Worm (Caenorhabditis elegans) whole organism, early embryonic: ENCODE results near the gene gst-22.

ENCODE experiments used
- B0310.2 ChIP-seq: sonication (generic microtip); optimal IDR thresholded peaks from 2 replicates; lab custom pipeline; 2016; ENCODE audit warnings: mild to moderate bottlenecking, missing genetic modification characterization, missing compliant biosample characterization
- F13C5.2 ChIP-seq: sonication (generic microtip); optimal IDR thresholded peaks from 2 replicates; lab custom pipeline; 2017; ENCODE audit warnings: mild to moderate bottlenecking, missing genetic modification characterization, inconsistent platforms, missing compliant biosample characterization
- aly-1 ChIP-seq: sonication (generic microtip); optimal IDR thresholded peaks from 2 replicates; lab custom pipeline; 2016; ENCODE audit warnings: missing genetic modification characterization, missing compliant biosample characterization
- ama-1 ChIP-seq: fragments of 150-350 bp; optimal IDR thresholded peaks from 2 replicates; lab custom pipeline; 2014
- ceh-13 ChIP-seq: fragments of 200-800 bp; sonication (Bioruptor generic); optimal IDR thresholded peaks from 2 replicates; lab custom pipeline; 2018; ENCODE audit warnings: mild to moderate bottlenecking, missing genetic modification characterization, missing compliant biosample characterization
- ceh-36 ChIP-seq: sonication (generic microtip); optimal IDR thresholded peaks from 2 replicates; lab custom pipeline; 2016; ENCODE audit warnings: missing genetic modification characterization, inconsistent platforms, missing compliant biosample characterization
- ets-7 ChIP-seq: sonication (generic microtip); optimal IDR thresholded peaks from 2 replicates; lab custom pipeline; 2016; ENCODE audit warnings: missing genotype, missing genetic modification characterization, missing compliant biosample characterization
- flt-1 ChIP-seq: fragments of 200-800 bp; sonication (Bioruptor generic); IDR thresholded peaks from 2 replicates; pipeline ENCODE4 v1.3.6; 2022; ENCODE audit warnings: missing genetic modification characterization, missing compliant biosample characterization
- hmbx-1 ChIP-seq: sonication (generic microtip); optimal IDR thresholded peaks from 2 replicates; lab custom pipeline; 2016; ENCODE audit warnings: mild to moderate bottlenecking, missing genetic modification characterization, missing compliant biosample characterization
- hmg-4 ChIP-seq: fragments of 200-800 bp; sonication (Bioruptor generic); optimal IDR thresholded peaks from 2 replicates; lab custom pipeline; 2018; ENCODE audit warnings: mild to moderate bottlenecking, missing genetic modification characterization, missing compliant biosample characterization
- hnd-1 ChIP-seq: sonication (generic microtip); optimal IDR thresholded peaks from 2 replicates; lab custom pipeline; 2016; ENCODE audit warnings: missing genetic modification characterization, missing compliant biosample characterization
- pes-1 ChIP-seq: fragments of 200-800 bp; sonication (Bioruptor generic); IDR thresholded peaks from 2 replicates; pipeline ENCODE4 v1.3.6; 2022; ENCODE audit warnings: missing genetic modification reagents, missing genetic modification characterization, missing compliant biosample characterization
- scrt-1 ChIP-seq: fragments of 200-800 bp; sonication (Bioruptor generic); IDR thresholded peaks from 2 replicates; pipeline ENCODE4 v1.3.6; 2022; ENCODE audit warnings: missing genetic modification characterization, missing compliant biosample characterization
- sea-1 ChIP-seq: fragments of 200-800 bp; sonication (Bioruptor generic); conservative IDR thresholded peaks from 2 replicates; pipeline ENCODE4 v1.3.6; 2022; ENCODE audit warnings: missing genetic modification characterization, missing compliant biosample characterization
- tbx-11 ChIP-seq: fragments of 200-800 bp; sonication (Bioruptor generic); IDR thresholded peaks from 2 replicates; pipeline ENCODE4 v1.3.6; 2022; ENCODE audit warnings: missing genetic modification characterization, missing compliant biosample characterization
- tbx-37 ChIP-seq: fragments of 200-800 bp; sonication (Bioruptor generic); conservative IDR thresholded peaks from 2 replicates; pipeline ENCODE4 v1.3.6; 2022; ENCODE audit warnings: missing genetic modification reagents, missing genetic modification characterization, missing compliant biosample characterization
- tra-4 ChIP-seq: sonication (generic microtip); optimal IDR thresholded peaks from 2 replicates; lab custom pipeline; 2017; ENCODE audit warnings: missing genetic modification characterization, missing compliant biosample characterization

Gene gst-22

DNA sequence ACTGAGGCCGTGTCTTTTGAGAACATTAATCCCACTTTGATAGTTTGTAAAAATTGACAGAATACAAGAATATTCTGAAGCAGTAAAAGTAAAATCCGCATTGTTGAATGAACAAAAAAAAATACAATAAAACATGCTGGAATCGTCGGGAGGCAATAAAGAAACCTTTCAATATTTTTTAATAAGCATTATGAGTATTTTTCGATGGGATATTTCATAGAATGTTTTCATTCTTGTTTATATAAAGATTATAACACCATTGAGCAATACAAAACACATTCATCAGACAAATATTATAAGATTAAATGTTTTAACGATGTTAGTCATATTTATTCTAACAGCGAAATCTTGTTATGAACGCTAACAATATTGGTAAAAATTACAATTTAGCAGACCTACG is 21.6 kb upstream of the gst-22 start, which contains the start of gene gcy-20:
TSS of gene gcy-20 (minus strand) at position 101 of the 400 bp plus-strand sequence.
- no peak for TF ChIP-seq ceh-13 (GFP tag; lab: Kevin White, UChicago)
- TF ChIP-seq ets-7 (tag; lab: Kevin White, UChicago), result no peak
- TF ChIP-seq sea-1, result no peak
- no peak for TF ChIP-seq hmbx-1 (tag; lab: Kevin White, UChicago)
- TF ChIP-seq B0310.2, result no peak
- TF ChIP-seq flt-1 (GFP tag; lab: Robert Waterston, UW), result no peak
- no peak for TF ChIP-seq F13C5.2 (tag; lab: Kevin White, UChicago)
- TF ChIP-seq hnd-1, result no peak
- TF ChIP-seq ceh-36 (tag; lab: Kevin White, UChicago), result no peak

DNA sequence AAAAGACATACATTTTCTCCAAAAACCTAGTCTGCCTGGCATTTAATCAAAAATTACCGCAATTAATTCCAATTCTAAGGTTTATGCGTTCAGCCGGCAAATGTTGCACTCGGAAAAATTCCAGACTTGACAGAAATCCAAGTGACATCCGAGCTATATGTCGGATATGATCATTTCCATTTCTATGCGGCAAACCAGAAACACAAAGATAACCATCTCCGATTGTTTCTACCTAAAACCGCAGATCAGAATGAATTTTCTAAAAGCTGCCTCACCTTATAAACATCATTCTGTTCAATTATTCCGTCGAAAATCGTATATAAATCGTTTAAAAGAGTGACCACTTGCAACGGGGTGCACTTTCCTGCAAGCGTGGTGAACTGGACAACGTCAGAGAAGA is 17.0 kb upstream of the gst-22 start:
- TF ChIP-seq F13C5.2 (tag; lab: Kevin White, UChicago) (no peak), tbx-37 (GFP tag; lab: Robert Waterston, UW) (no peak), ceh-13 (GFP tag; lab: Kevin White, UChicago) (no peak)

DNA sequence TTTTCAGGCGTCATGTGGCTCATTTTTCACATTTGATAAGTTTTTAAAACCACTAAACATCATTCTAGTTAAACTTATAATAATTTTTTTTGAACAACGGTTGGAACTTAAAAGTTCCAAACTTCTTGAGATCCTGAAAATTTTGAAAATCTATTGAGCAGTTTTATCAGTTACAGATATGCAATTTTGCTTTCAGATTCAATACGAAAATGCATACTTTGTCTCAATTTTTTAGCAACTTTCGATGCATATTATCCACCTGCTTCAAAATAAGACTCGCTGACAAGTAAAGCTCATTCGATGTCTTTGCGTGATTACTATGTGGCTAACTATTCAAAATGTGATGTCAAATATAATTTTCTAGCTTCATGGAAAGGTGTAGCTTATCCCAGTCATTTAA is 14.5 kb upstream of the gst-22 start, which contains the start of gene srh-95:
TSS of gene srh-95 (plus strand) at position 301 of the 400 bp plus-strand sequence.
- TF ChIP-seq hnd-1 (no peak), ceh-13 (GFP tag; lab: Kevin White, UChicago) (no peak), B0310.2 (no peak), hmbx-1 (tag; lab: Kevin White, UChicago) (no peak), pes-1 (GFP tag; lab: Robert Waterston, UW) (no peak), ets-7 (tag; lab: Kevin White, UChicago) (no peak), hmg-4 (no peak), aly-1 (tag; lab: Kevin White, UChicago) (no peak), F13C5.2 (tag; lab: Kevin White, UChicago) (no peak)

DNA sequence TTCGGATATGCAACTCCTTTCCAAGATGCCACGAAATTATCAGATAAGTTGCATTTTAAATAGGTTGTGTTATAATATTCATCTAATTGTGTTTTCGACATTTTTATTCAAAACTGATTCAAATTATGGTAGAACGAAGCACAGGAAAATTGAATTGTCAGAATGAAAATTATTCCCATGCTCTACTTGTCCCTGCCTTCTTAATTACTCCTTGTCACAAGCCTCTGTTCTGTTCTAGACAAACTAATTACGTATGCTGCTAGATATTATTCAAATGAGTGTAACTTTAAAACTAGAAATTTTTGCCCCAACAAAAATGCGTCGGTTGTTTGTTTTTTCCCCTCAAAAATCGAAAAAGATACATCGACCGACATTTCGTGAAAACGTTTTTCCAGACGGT is 12.0 kb upstream of the gst-22 start, which contains the start of gene srh-104:
TSS of gene srh-104 (minus strand) at position 101 of the 400 bp plus-strand sequence.
- TF ChIP-seq sea-1 (no peak), ama-1 (lab: Kevin White, UChicago) (no peak), tbx-11 (GFP tag; lab: Robert Waterston, UW) (no peak), hnd-1 (no peak), hmg-4 (no peak), F13C5.2 (tag; lab: Kevin White, UChicago) (no peak), scrt-1 (no peak), ceh-36 (tag; lab: Kevin White, UChicago) (no peak), B0310.2 (no peak), tbx-37 (GFP tag; lab: Robert Waterston, UW) (no peak), tra-4 (tag; lab: Kevin White, UChicago) (no peak)

DNA sequence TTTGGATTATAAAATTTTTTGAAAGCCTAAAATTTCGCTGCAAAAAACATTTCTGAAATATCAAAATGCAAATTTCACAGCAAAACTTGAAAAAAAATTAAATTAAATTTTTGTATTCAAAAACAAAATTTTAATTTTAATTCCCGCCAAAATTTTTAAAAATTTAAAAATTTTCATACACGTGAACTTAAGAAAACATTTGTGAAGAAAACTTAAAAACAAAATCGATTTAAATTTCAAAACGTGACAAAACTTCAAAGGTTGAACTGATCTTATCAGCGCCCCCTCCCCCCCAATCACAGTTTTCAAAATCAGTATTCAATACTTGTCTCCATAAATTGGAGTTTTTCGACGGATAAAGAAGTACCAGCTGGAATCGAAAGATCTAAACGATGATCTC is 5.1 kb upstream of the gst-22 start, which contains the start of gene F21H7.5:
TSS of gene F21H7.5 (plus strand) at position 301 of the 400 bp plus-strand sequence.
- TF ChIP-seq ceh-13 (GFP tag; lab: Kevin White, UChicago) (no peak), aly-1 (tag; lab: Kevin White, UChicago) (no peak), hmbx-1 (tag; lab: Kevin White, UChicago) (no peak), flt-1 (GFP tag; lab: Robert Waterston, UW) (no peak), B0310.2 (no peak), hmg-4 (no peak), sea-1 (no peak), scrt-1 (no peak), hnd-1 (no peak), pes-1 (GFP tag; lab: Robert Waterston, UW) (no peak), ceh-36 (tag; lab: Kevin White, UChicago) (no peak), ets-7 (tag; lab: Kevin White, UChicago) (no peak), tbx-11 (GFP tag; lab: Robert Waterston, UW) (no peak), tbx-37 (GFP tag; lab: Robert Waterston, UW) (no peak), F13C5.2 (tag; lab: Kevin White, UChicago) (no peak), ama-1 (lab: Kevin White, UChicago) (no peak)

DNA sequence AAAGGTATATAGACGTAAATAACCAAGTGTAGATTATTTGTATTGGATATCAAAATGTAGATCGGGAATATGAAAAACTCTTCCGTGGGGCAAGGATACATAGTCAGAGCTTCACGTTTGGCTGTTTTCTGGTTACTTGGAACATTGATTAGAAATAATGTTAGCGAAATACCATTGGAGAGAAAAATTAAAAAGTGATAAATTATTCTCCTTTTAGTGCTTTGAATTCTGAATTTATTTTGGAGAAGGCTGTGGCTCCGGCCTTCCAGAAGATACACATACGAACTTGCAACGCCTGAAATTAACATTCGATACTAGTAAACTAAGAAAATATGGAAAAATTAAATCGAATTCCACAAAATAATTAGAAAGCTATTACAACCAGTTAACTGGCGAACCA is 3.6 kb upstream of the gst-22 start, which contains the start of gene srh-98:
TSS of gene srh-98 (minus strand) at position 101 of the 400 bp plus-strand sequence.
- TF ChIP-seq hmbx-1 (tag; lab: Kevin White, UChicago) (no peak), aly-1 (tag; lab: Kevin White, UChicago) (no peak), hnd-1 (no peak), scrt-1 (no peak), ama-1 (lab: Kevin White, UChicago) (no peak), tbx-37 (GFP tag; lab: Robert Waterston, UW) (no peak), tra-4 (tag; lab: Kevin White, UChicago) (no peak)

DNA sequence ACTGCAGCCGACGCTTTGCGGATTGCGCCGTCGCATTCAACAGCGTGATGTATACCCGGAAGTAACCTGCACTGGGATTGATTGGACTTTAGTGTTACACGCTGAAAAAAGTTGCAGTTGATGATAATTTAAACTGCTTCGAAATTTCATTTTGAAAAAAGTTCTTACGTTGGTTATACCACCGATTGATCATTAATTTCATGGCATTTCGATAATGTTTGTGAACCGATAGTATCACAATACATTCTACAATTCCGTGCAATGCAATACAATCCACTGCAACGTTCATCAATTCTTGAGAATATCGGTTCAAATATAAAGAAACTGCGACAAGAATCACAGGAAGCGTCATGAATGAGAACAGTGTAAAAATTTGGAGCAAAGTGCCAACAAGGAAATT is 3.1 kb upstream of the gst-22 start, which contains the start of gene F21H7.3:
TSS of gene F21H7.3 (minus strand) at position 101 of the 400 bp plus-strand sequence.
- TF ChIP-seq hmg-4, result no peak
- TF ChIP-seq tbx-11 (GFP tag; lab: Robert Waterston, UW), result no peak
- TF ChIP-seq tra-4 (tag; lab: Kevin White, UChicago), result no peak
- TF ChIP-seq flt-1 (GFP tag; lab: Robert Waterston, UW), result no peak
- no peak for TF ChIP-seq tbx-37 (GFP tag; lab: Robert Waterston, UW)
- TF ChIP-seq ets-7 (tag; lab: Kevin White, UChicago), result no peak
- TF ChIP-seq F13C5.2 (tag; lab: Kevin White, UChicago), result no peak
- no peak for TF ChIP-seq aly-1 (tag; lab: Kevin White, UChicago)

DNA sequence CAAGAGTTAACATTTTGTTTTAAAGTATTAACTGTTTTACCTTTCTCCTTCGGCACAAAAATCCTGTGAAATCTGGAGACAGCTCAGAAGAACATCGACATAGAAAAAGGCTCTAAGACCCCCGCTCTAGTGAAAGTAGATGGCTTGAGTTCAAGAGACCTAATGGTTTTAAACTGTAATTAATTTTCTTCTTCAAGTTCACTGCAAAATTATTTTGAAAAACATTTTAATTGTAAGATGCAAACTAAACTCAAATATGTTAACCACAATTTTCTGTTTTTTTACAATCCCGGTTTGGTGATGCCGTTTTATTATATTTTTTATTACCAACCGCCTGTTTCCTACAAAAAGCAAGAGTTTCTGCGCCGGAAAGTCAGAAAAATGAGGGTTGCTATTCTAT is 1.5 kb upstream of the gst-22 start, which contains the start of gene clec-233:
TSS of gene clec-233 (plus strand) at position 301 of the 400 bp plus-strand sequence.
- TF ChIP-seq tbx-11 (GFP tag; lab: Robert Waterston, UW) (no peak), ceh-13 (GFP tag; lab: Kevin White, UChicago) (no peak), hnd-1 (no peak), tbx-37 (GFP tag; lab: Robert Waterston, UW) (no peak), ama-1 (lab: Kevin White, UChicago) (no peak), F13C5.2 (tag; lab: Kevin White, UChicago) (no peak), ets-7 (tag; lab: Kevin White, UChicago) (no peak), aly-1 (tag; lab: Kevin White, UChicago) (no peak), scrt-1 (no peak), sea-1 (no peak), tra-4 (tag; lab: Kevin White, UChicago) (no peak)
